Fruit fly (Drosophila melanogaster) whole organism, embryonic: ENCODE measurements around the gene CG43339.

Experiments used
- Bteb2 ChIP-seq: fragments of 200-800 bp; sonication (Bioruptor generic); optimal IDR thresholded peaks from 2 replicates; lab custom pipeline; 2016; ENCODE audit warnings: missing biosample characterization, missing genetic modification characterization
- C15 ChIP-seq: fragments of 200-800 bp; sonication (Bioruptor generic); IDR thresholded peaks from 3 replicates; pipeline ENCODE4 v1.3.6; 2022; ENCODE audit warnings: missing biosample characterization, missing genetic modification characterization
- CG11093 ChIP-seq: fragments of 200-800 bp; sonication (Bioruptor generic); IDR thresholded peaks from 3 replicates; pipeline ENCODE4 v1.3.6; 2022; ENCODE audit warnings: missing biosample characterization, missing genetic modification characterization
- CG11504 ChIP-seq: fragments of 200-800 bp; sonication (Bioruptor generic); optimal IDR thresholded peaks from 3 replicates; lab custom pipeline; 2019; ENCODE audit warnings: missing biosample characterization, mild to moderate bottlenecking, missing genetic modification characterization, moderate library complexity
- CG11696 ChIP-seq: fragments of 200-800 bp; sonication (Bioruptor generic); IDR thresholded peaks from 2 replicates; pipeline ENCODE4 v1.3.6; 2022; ENCODE audit warnings: missing biosample characterization, missing genetic modification characterization
- CG12219 ChIP-seq: fragments of 200-800 bp; sonication (Bioruptor generic); optimal IDR thresholded peaks from 3 replicates; lab custom pipeline; 2018; ENCODE audit warnings: missing biosample characterization, mild to moderate bottlenecking, missing genetic modification characterization
- CG12744 ChIP-seq: fragments of 200-800 bp; sonication (Bioruptor generic); optimal IDR thresholded peaks from 2 replicates; lab custom pipeline; 2016; ENCODE audit warnings: missing biosample characterization, missing genetic modification characterization
- CG13287 ChIP-seq: fragments of 200-800 bp; sonication (Bioruptor generic); IDR thresholded peaks from 2 replicates; pipeline ENCODE4 v1.3.6; 2022; ENCODE audit warnings: missing biosample characterization, missing genetic modification characterization; ENCODE audit not compliant: partially characterized antibody
- CG13424 ChIP-seq: fragments of 200-800 bp; sonication (Bioruptor generic); optimal IDR thresholded peaks from 2 replicates; lab custom pipeline; 2019; ENCODE audit warnings: missing biosample characterization, mild to moderate bottlenecking, missing genetic modification characterization, moderate library complexity
- CG1647 ChIP-seq: fragments of 200-800 bp; sonication (Bioruptor generic); optimal IDR thresholded peaks from 3 replicates; lab custom pipeline; 2016; ENCODE audit warnings: missing biosample characterization, missing genetic modification characterization
- CG16779 ChIP-seq: fragments of 200-800 bp; sonication (Bioruptor generic); IDR thresholded peaks from 2 replicates; pipeline ENCODE4 v1.3.6; 2022; ENCODE audit warnings: missing biosample characterization, missing genetic modification characterization
- CG18011 ChIP-seq: fragments of 200-800 bp; sonication (Bioruptor generic); optimal IDR thresholded peaks from 2 replicates; lab custom pipeline; 2017; ENCODE audit warnings: missing biosample characterization, missing genetic modification characterization, mild to moderate bottlenecking, moderate library complexity, missing genotype
- CG2116 ChIP-seq: fragments of 200-800 bp; sonication (Bioruptor generic); optimal IDR thresholded peaks from 3 replicates; lab custom pipeline; 2018; ENCODE audit warnings: missing biosample characterization, mild to moderate bottlenecking, missing genetic modification characterization
- CG2712 ChIP-seq: fragments of 200-800 bp; optimal IDR thresholded peaks from 3 replicates; lab custom pipeline; 2019; ENCODE audit warnings: missing biosample characterization, mild to moderate bottlenecking, missing genetic modification characterization, moderate library complexity
- CG31224 ChIP-seq: fragments of 200-800 bp; sonication (Bioruptor generic); IDR thresholded peaks from 2 replicates; pipeline ENCODE4 v1.3.6; 2022; ENCODE audit warnings: missing biosample characterization, missing genetic modification characterization
- CG3281 ChIP-seq: fragments of 200-800 bp; sonication (Bioruptor generic); optimal IDR thresholded peaks from 3 replicates; lab custom pipeline; 2017; ENCODE audit warnings: missing biosample characterization, mild to moderate bottlenecking, missing genetic modification characterization
- CG3726 ChIP-seq: fragments of 200-800 bp; sonication (Bioruptor generic); IDR thresholded peaks from 3 replicates; pipeline ENCODE4, ENCODE4 v1.3.6; 2022; ENCODE audit warnings: missing biosample characterization, missing genetic modification characterization
- CG3847 ChIP-seq: fragments of 200-800 bp; sonication (Bioruptor generic); IDR thresholded peaks from 2 replicates; pipeline ENCODE4 v1.3.6; 2022; ENCODE audit warnings: missing biosample characterization, missing genetic modification characterization
- CG4730 ChIP-seq: fragments of 200-800 bp; sonication (Bioruptor generic); IDR thresholded peaks from 2 replicates; pipeline ENCODE4 v1.3.6; 2022; ENCODE audit warnings: missing biosample characterization, missing genetic modification characterization
- CG6689 ChIP-seq: fragments of 200-800 bp; sonication (Bioruptor generic); IDR thresholded peaks from 2 replicates; pipeline ENCODE4 v1.3.6; 2022; ENCODE audit warnings: missing biosample characterization, missing genetic modification characterization
- CG7839 ChIP-seq: fragments of 200-800 bp; sonication (Bioruptor generic); optimal IDR thresholded peaks from 3 replicates; lab custom pipeline; 2018; ENCODE audit warnings: missing biosample characterization, mild to moderate bottlenecking, missing genetic modification characterization, moderate library complexity
- CG8089 ChIP-seq: fragments of 200-800 bp; sonication (Bioruptor generic); optimal IDR thresholded peaks from 3 replicates; lab custom pipeline; 2016; ENCODE audit warnings: missing biosample characterization, missing genetic modification characterization
- D19B ChIP-seq: fragments of 200-800 bp; sonication (Bioruptor generic); optimal IDR thresholded peaks from 2 replicates; lab custom pipeline; 2017; ENCODE audit warnings: missing biosample characterization, mild to moderate bottlenecking, missing genetic modification characterization
- NC2α ChIP-seq: fragments of 200-800 bp; sonication (Bioruptor generic); optimal IDR thresholded peaks from 2 replicates; lab custom pipeline; 2016; ENCODE audit warnings: missing biosample characterization, missing genetic modification characterization
- Rx ChIP-seq: fragments of 200-800 bp; sonication (Bioruptor generic); IDR thresholded peaks from 2 replicates; pipeline ENCODE4 v1.3.6; 2022; ENCODE audit warnings: missing biosample characterization, missing genetic modification characterization
- abd-A ChIP-seq: fragments of 200-800 bp; sonication (Bioruptor generic); optimal IDR thresholded peaks from 3 replicates; lab custom pipeline; 2019; ENCODE audit warnings: missing biosample characterization, mild to moderate bottlenecking, missing genetic modification characterization, moderate library complexity
- ato ChIP-seq: fragments of 200-800 bp; sonication (Bioruptor generic); IDR thresholded peaks from 2 replicates; pipeline ENCODE4 v1.3.6; 2022; ENCODE audit warnings: missing biosample characterization, missing genetic modification characterization; ENCODE audit not compliant: partially characterized antibody
- bcd ChIP-seq: fragments of 200-800 bp; sonication (Bioruptor generic); optimal IDR thresholded peaks from 2 replicates; lab custom pipeline; 2017; ENCODE audit warnings: missing biosample characterization, mild to moderate bottlenecking, missing genetic modification characterization
- caup ChIP-seq: fragments of 200-800 bp; sonication (Bioruptor generic); optimal IDR thresholded peaks from 3 replicates; lab custom pipeline; 2017; ENCODE audit warnings: missing biosample characterization, mild to moderate bottlenecking, missing genetic modification characterization, moderate library complexity; ENCODE audit not compliant: severe bottlenecking
- dmrt11E ChIP-seq: fragments of 200-800 bp; sonication (Bioruptor generic); optimal IDR thresholded peaks from 3 replicates; lab custom pipeline; 2018; ENCODE audit warnings: missing biosample characterization, mild to moderate bottlenecking, missing genetic modification characterization, moderate library complexity
- gce ChIP-seq: fragments of 200-800 bp; sonication (Bioruptor generic); IDR thresholded peaks from 3 replicates; pipeline ENCODE4 v1.3.6; 2022; ENCODE audit warnings: missing biosample characterization, missing genetic modification characterization
- grau ChIP-seq: fragments of 200-800 bp; optimal IDR thresholded peaks from 3 replicates; lab custom pipeline; 2019; ENCODE audit warnings: missing biosample characterization, mild to moderate bottlenecking, missing genetic modification characterization, moderate library complexity
- ham ChIP-seq: fragments of 200-800 bp; sonication (Bioruptor generic); IDR thresholded peaks from 2 replicates; pipeline ENCODE4 v1.3.6; 2022; ENCODE audit warnings: missing biosample characterization, missing genetic modification characterization
- hb ChIP-seq: fragments of 200-800 bp; sonication (Bioruptor generic); IDR thresholded peaks from 3 replicates; pipeline ENCODE4 v1.3.6; 2022; ENCODE audit warnings: missing biosample characterization, missing genetic modification characterization; ENCODE audit not compliant: partially characterized antibody
- klu ChIP-seq: fragments of 200-800 bp; sonication (Bioruptor generic); IDR thresholded peaks from 2 replicates; pipeline ENCODE4 v1.3.6; 2022; ENCODE audit warnings: missing biosample characterization, missing genetic modification characterization
- knrl ChIP-seq: fragments of 200-800 bp; sonication (Bioruptor generic); IDR thresholded peaks from 3 replicates; pipeline ENCODE4 v1.3.6; 2022; ENCODE audit warnings: missing biosample characterization, missing genetic modification characterization; ENCODE audit not compliant: partially characterized antibody
- lbe ChIP-seq: fragments of 200-800 bp; sonication (Bioruptor generic); optimal IDR thresholded peaks from 2 replicates; lab custom pipeline; 2016; ENCODE audit warnings: missing biosample characterization, mild to moderate bottlenecking, missing genetic modification characterization
- maf-S ChIP-seq: fragments of 200-800 bp; sonication (Bioruptor generic); optimal IDR thresholded peaks from 2 replicates; lab custom pipeline; 2016; ENCODE audit warnings: missing biosample characterization, missing genetic modification characterization
- onecut ChIP-seq: fragments of 200-800 bp; sonication (Bioruptor generic); IDR thresholded peaks from 2 replicates; pipeline ENCODE4 v1.3.6; 2022; ENCODE audit warnings: missing biosample characterization, missing genetic modification characterization
- pb ChIP-seq: fragments of 200-800 bp; sonication (Bioruptor generic); optimal IDR thresholded peaks from 3 replicates; lab custom pipeline; 2016; ENCODE audit warnings: missing biosample characterization, missing genetic modification characterization
- pum ChIP-seq: fragments of 200-800 bp; sonication (Bioruptor generic); optimal IDR thresholded peaks from 2 replicates; lab custom pipeline; 2016; ENCODE audit warnings: missing biosample characterization, missing genetic modification characterization
- scrt ChIP-seq: fragments of 200-800 bp; sonication (Bioruptor generic); optimal IDR thresholded peaks from 2 replicates; lab custom pipeline; 2018; ENCODE audit warnings: missing biosample characterization, mild to moderate bottlenecking, missing genetic modification characterization, moderate library complexity
- sd ChIP-seq: fragments of 200-800 bp; sonication (Bioruptor generic); optimal IDR thresholded peaks from 3 replicates; lab custom pipeline; 2018; ENCODE audit warnings: missing biosample characterization, mild to moderate bottlenecking, missing genetic modification characterization, moderate library complexity
- sens ChIP-seq: fragments of 200-800 bp; sonication (Bioruptor generic); peaks from one replicate; lab custom pipeline; 2016; ENCODE audit warnings: missing biosample characterization, missing genetic modification characterization
- seq ChIP-seq: fragments of 200-800 bp; sonication (Bioruptor generic); IDR thresholded peaks from 2 replicates; pipeline ENCODE4 v1.3.6; 2022; ENCODE audit warnings: missing biosample characterization, missing genetic modification characterization
- ssp ChIP-seq: fragments of 200-800 bp; sonication (Bioruptor generic); IDR thresholded peaks from 2 replicates; pipeline ENCODE4 v1.3.6; 2022; ENCODE audit warnings: missing biosample characterization, missing genetic modification characterization
- tio ChIP-seq: fragments of 200-800 bp; sonication (Bioruptor generic); optimal IDR thresholded peaks from 2 replicates; lab custom pipeline; 2017; ENCODE audit warnings: missing biosample characterization, missing genetic modification characterization, inconsistent platforms
- usp ChIP-seq: fragments of >200 bp; optimal IDR thresholded peaks from 2 replicates; lab custom pipeline; 2017; ENCODE audit warnings: missing biosample characterization, missing genetic modification characterization
- vfl ChIP-seq: fragments of 200-800 bp; sonication (Bioruptor generic); optimal IDR thresholded peaks from 2 replicates; lab custom pipeline; 2016; ENCODE audit warnings: missing biosample characterization, missing genetic modification characterization
- z ChIP-seq: fragments of 200-800 bp; sonication (Bioruptor generic); IDR thresholded peaks from 3 replicates; pipeline ENCODE4 v1.3.6; 2022; ENCODE audit warnings: missing biosample characterization, missing genetic modification characterization
- zfh1 ChIP-seq: fragments of 200-800 bp; sonication (Bioruptor generic); IDR thresholded peaks from 3 replicates; pipeline ENCODE4 v1.3.6; 2022; ENCODE audit warnings: missing biosample characterization, missing genetic modification characterization

The CG43339 gene

DNA sequence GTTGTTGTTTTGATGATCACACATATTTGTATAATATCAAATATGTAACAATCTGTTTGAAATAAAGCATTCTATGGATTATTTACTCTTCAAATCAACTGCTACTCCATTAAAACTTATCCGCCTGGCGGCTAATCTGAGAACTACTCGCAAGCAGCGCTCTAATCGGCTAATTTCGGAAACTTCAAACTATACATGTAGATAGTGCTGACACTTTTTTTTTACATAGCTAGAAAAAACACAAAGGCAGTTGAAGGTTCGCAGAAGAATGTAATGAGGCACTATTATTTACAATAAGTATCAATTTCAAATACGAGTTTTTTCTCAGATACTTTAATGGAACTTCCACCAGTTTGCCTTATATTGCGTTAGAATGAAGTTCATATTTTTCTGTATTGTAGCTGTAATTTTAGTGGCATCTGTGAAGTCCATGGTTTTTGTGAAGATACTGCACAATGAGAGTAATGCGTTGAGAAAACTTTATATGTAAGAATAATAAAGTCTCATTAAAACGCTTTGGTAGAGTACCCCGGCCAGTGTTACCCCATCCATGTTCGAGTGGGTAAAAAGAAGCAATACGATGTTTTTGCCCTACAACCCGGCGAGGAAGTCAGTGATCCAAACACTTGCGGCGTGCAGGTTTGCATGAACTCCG lies 7.0 kb downstream of the CG43339 start (continued):
- TF ChIP-seq grau (no peak), seq (GFP tag; lab: Robert Waterston, UW) (no peak), CG7839 (tag; lab: Kevin White, UChicago) (no peak), CG3281 (GFP tag; lab: Kevin White, UChicago) (no peak), tio (GFP tag; lab: Kevin White, UChicago) (no peak), sens (GFP tag; lab: Kevin White, UChicago) (peak; percentile 77), ato (GFP tag; lab: Robert Waterston, UW) (no peak), NC2α (GFP tag; lab: Kevin White, UChicago) (peak; percentile 58), Bteb2 (GFP tag; lab: Kevin White, UChicago) (no peak), CG13287 (GFP tag; lab: Robert Waterston, UW) (peak; percentile 40; the same call in 1 of the 2 replicates), knrl (peak; percentile 60; the same call in 2 of the 3 replicates), klu (GFP tag; lab: Robert Waterston, UW) (no peak), usp (GFP tag; lab: Kevin White, UChicago) (no peak), gce (GFP tag; lab: Robert Waterston, UW) (no peak), CG6689 (GFP tag; lab: Robert Waterston, UW) (no peak), C15 (GFP tag; lab: Robert Waterston, UW) (no peak), CG2712 (tag; lab: Kevin White, UChicago) (no peak), CG31224 (no peak), CG11696 (GFP tag; lab: Robert Waterston, UW) (0 out of 2 replicates have a peak, but pooled peaks have one; percentile 13), CG12219 (no peak), CG8089 (peak; percentile 30), CG12744 (GFP tag; lab: Kevin White, UChicago) (peak; percentile 21), pum (peak; percentile 22), scrt (GFP tag; lab: Kevin White, UChicago) (no peak), CG16779 (GFP tag; lab: Robert Waterston, UW) (no peak), abd-A (tag; lab: Kevin White, UChicago) (no peak), CG18011 (GFP tag; lab: Kevin White, UChicago) (no peak), CG4730 (GFP tag; lab: Robert Waterston, UW) (peak; percentile 55; the same call in 1 of the 2 replicates), lbe (GFP tag; lab: Kevin White, UChicago) (no peak), maf-S (GFP tag; lab: Kevin White, UChicago) (peak; percentile 45), z (GFP tag; lab: Robert Waterston, UW) (no peak), dmrt11E (tag; lab: Kevin White, UChicago) (peak; percentile 2), CG11504 (tag; lab: Kevin White, UChicago) (no peak), zfh1 (GFP tag; lab: Robert Waterston, UW) (peak; percentile 71; the same call in 2 of the 3 replicates), Rx (GFP tag; lab: Robert Waterston, UW) (no peak), D19B (GFP tag; lab: Kevin White, UChicago) (no peak), CG1647 (GFP tag; lab: Kevin White, UChicago) (no peak), CG11093 (GFP tag; lab: Robert Waterston, UW) (no peak), CG2116 (GFP tag; lab: Kevin White, UChicago) (peak; percentile 10), CG3847 (GFP tag; lab: Robert Waterston, UW) (peak; percentile 34), hb (GFP tag; lab: Robert Waterston, UW) (no peak), bcd (GFP tag; lab: Kevin White, UChicago) (peak; percentile 61), ham (GFP tag; lab: Robert Waterston, UW) (no peak), ssp (GFP tag; lab: Robert Waterston, UW) (peak; percentile 45), vfl (GFP tag; lab: Kevin White, UChicago) (no peak), caup (GFP tag; lab: Kevin White, UChicago) (no peak), pb (peak; percentile 33), CG3726 (no peak), sd (tag; lab: Kevin White, UChicago) (no peak), onecut (GFP tag; lab: Robert Waterston, UW) (no peak), CG13424 (tag; lab: Kevin White, UChicago) (peak; percentile 10)
